Fruit fly (Drosophila melanogaster) whole organism, adult: ENCODE data around the gene CG14073.

ENCODE experiments used
- CG11617 ChIP-seq: fragments of 200-800 bp; sonication (Bioruptor generic); optimal IDR thresholded peaks from 2 replicates; lab custom pipeline; 2017; ENCODE audit warnings: mild to moderate bottlenecking, missing biosample characterization, missing genetic modification reagents, missing genetic modification characterization
- CG12768 ChIP-seq: fragments of 200-800 bp; sonication (Bioruptor generic); optimal IDR thresholded peaks from 2 replicates; lab custom pipeline; 2017; ENCODE audit warnings: missing biosample characterization, missing genetic modification characterization, mild to moderate bottlenecking, moderate library complexity, missing genetic modification reagents
- CG14711 ChIP-seq: fragments of 200-800 bp; sonication (Bioruptor generic); optimal IDR thresholded peaks from 2 replicates; lab custom pipeline; 2018; ENCODE audit warnings: missing biosample characterization, mild to moderate bottlenecking, missing genetic modification characterization, moderate library complexity
- CG1620 ChIP-seq: fragments of 200-800 bp; sonication (Bioruptor generic); optimal IDR thresholded peaks from 2 replicates; lab custom pipeline; 2016; ENCODE audit warnings: missing biosample characterization, missing genetic modification characterization
- CG33017 ChIP-seq: fragments of 200-800 bp; sonication (Bioruptor generic); optimal IDR thresholded peaks from 2 replicates; lab custom pipeline; 2018; ENCODE audit warnings: missing biosample characterization, mild to moderate bottlenecking, missing genetic modification characterization, moderate library complexity
- CG5204 ChIP-seq: fragments of 200-800 bp; sonication (Bioruptor generic); optimal IDR thresholded peaks from 2 replicates; lab custom pipeline; 2016; ENCODE audit warnings: missing biosample characterization, missing genetic modification characterization
- CG7045 ChIP-seq: fragments of 200-800 bp; sonication (Bioruptor generic); optimal IDR thresholded peaks from 2 replicates; lab custom pipeline; 2017; ENCODE audit warnings: missing biosample characterization, mild to moderate bottlenecking, missing genetic modification characterization
- CG7101 ChIP-seq: fragments of 200-800 bp; sonication (Bioruptor generic); optimal IDR thresholded peaks from 2 replicates; lab custom pipeline; 2018; ENCODE audit warnings: missing biosample characterization, mild to moderate bottlenecking, missing genetic modification characterization, moderate library complexity
- Clk ChIP-seq: fragments of 200-800 bp; sonication (Bioruptor generic); optimal IDR thresholded peaks from 2 replicates; lab custom pipeline; 2017; ENCODE audit warnings: missing biosample characterization, missing genetic modification characterization
- Crg-1 ChIP-seq: fragments of 200-800 bp; sonication (Bioruptor generic); optimal IDR thresholded peaks from 2 replicates; lab custom pipeline; 2016; ENCODE audit warnings: missing biosample characterization, missing genetic modification characterization
- Hr96 ChIP-seq: fragments of 200-800 bp; sonication (Bioruptor generic); optimal IDR thresholded peaks from 2 replicates; lab custom pipeline; 2016; ENCODE audit warnings: missing biosample characterization, missing genetic modification characterization
- Mnt ChIP-seq: fragments of 200-800 bp; sonication (Bioruptor generic); optimal IDR thresholded peaks from 2 replicates; lab custom pipeline; 2016; ENCODE audit warnings: missing biosample characterization, mild to moderate bottlenecking, missing genetic modification characterization
- bab1 ChIP-seq: fragments of 200-800 bp; sonication (Bioruptor generic); optimal IDR thresholded peaks from 3 replicates; lab custom pipeline; 2019; ENCODE audit warnings: missing biosample characterization, mild to moderate bottlenecking, missing genetic modification characterization, moderate library complexity
- cic ChIP-seq: fragments of 200-800 bp; sonication (Bioruptor generic); optimal IDR thresholded peaks from 2 replicates; lab custom pipeline; 2017; ENCODE audit warnings: missing biosample characterization, mild to moderate bottlenecking, missing genetic modification characterization, moderate library complexity
- cnc ChIP-seq, 2 experiments: fragments of >200 bp; optimal IDR thresholded peaks; 2 replicates each; lab custom pipeline; 2017
- kay ChIP-seq: fragments of 200-800 bp; sonication (Bioruptor generic); peaks from one replicate; lab custom pipeline; 2016; ENCODE audit warnings: missing biosample characterization, missing genetic modification characterization, borderline replicate concordance
- ovo ChIP-seq: fragments of 200-800 bp; sonication (Bioruptor generic); optimal IDR thresholded peaks from 2 replicates; lab custom pipeline; 2016; ENCODE audit warnings: missing biosample characterization, missing genetic modification characterization
- pad ChIP-seq: fragments of 200-800 bp; sonication (Bioruptor generic); optimal IDR thresholded peaks from 3 replicates; lab custom pipeline; 2017; ENCODE audit warnings: missing biosample characterization, missing genetic modification characterization, mild to moderate bottlenecking, moderate library complexity, missing genetic modification reagents
- tj ChIP-seq: fragments of 200-800 bp; sonication (Bioruptor generic); optimal IDR thresholded peaks from 3 replicates; lab custom pipeline; 2017; ENCODE audit warnings: missing biosample characterization, mild to moderate bottlenecking, missing genetic modification characterization, moderate library complexity
- toe ChIP-seq: fragments of 200-800 bp; sonication (Bioruptor generic); optimal IDR thresholded peaks from 2 replicates; lab custom pipeline; 2016; ENCODE audit warnings: missing biosample characterization, missing genetic modification characterization

CG14073 gene

dm6 chr3L:18848436-18848835, 28.0 kb upstream of the CG14073 start:
- TF ChIP-seq CG5204 (GFP tag; lab: Kevin White, UChicago): peak; percentile 18
- no peak for TF ChIP-seq tj (GFP tag; lab: Kevin White, UChicago)
- TF ChIP-seq bab1 (GFP tag; lab: Kevin White, UChicago): peak; percentile 90
- TF ChIP-seq pad (GFP tag; lab: Kevin White, UChicago): peak; percentile 14
- no peak for TF ChIP-seq CG33017 (tag; lab: Kevin White, UChicago)
- TF ChIP-seq CG11617 (GFP tag; lab: Kevin White, UChicago): no peak
- TF ChIP-seq Clk (GFP tag; lab: Kevin White, UChicago): no peak
- TF ChIP-seq CG7045 (GFP tag; lab: Kevin White, UChicago): no peak
- no peak for TF ChIP-seq cic (GFP tag; lab: Kevin White, UChicago)
- no peak for TF ChIP-seq CG12768 (GFP tag; lab: Kevin White, UChicago)
- TF ChIP-seq Hr96 (GFP tag; lab: Kevin White, UChicago): no peak
- no peak for TF ChIP-seq Mnt
- no peak for TF ChIP-seq cnc (optimal IDR thresholded peaks at IDR 0.05; lab: Kevin White, UChicago)
- TF ChIP-seq CG14711 (tag; lab: Kevin White, UChicago): no peak
- TF ChIP-seq toe (GFP tag; lab: Kevin White, UChicago): peak; percentile 18
- TF ChIP-seq ovo: no peak
- no peak for TF ChIP-seq kay (GFP tag; lab: Kevin White, UChicago)
- no peak for TF ChIP-seq Crg-1 (GFP tag; lab: Kevin White, UChicago)
- TF ChIP-seq CG7101 (tag; lab: Kevin White, UChicago): peak; percentile 16
- peak; percentile 30 for TF ChIP-seq CG1620 (GFP tag; lab: Kevin White, UChicago)

- no peak for TF ChIP-seq Hr96 (GFP tag; lab: Kevin White, UChicago)
- peak; percentile 91 for TF ChIP-seq pad (GFP tag; lab: Kevin White, UChicago)
- TF ChIP-seq Crg-1 (GFP tag; lab: Kevin White, UChicago): no peak
- TF ChIP-seq CG1620 (GFP tag; lab: Kevin White, UChicago): no peak
- TF ChIP-seq CG14711 (tag; lab: Kevin White, UChicago): no peak
- TF ChIP-seq Clk (GFP tag; lab: Kevin White, UChicago): no peak
- no peak for TF ChIP-seq CG7045 (GFP tag; lab: Kevin White, UChicago)
- TF ChIP-seq bab1 (GFP tag; lab: Kevin White, UChicago): no peak
- peak; percentile 58 for TF ChIP-seq tj (GFP tag; lab: Kevin White, UChicago)
These were observed 25.8 kb upstream of the CG14073 start for dm6 chr3L:18846272-18846741.

- TF ChIP-seq kay (GFP tag; lab: Kevin White, UChicago): no peak
- TF ChIP-seq Crg-1 (GFP tag; lab: Kevin White, UChicago): no peak
- no peak for TF ChIP-seq CG1620 (GFP tag; lab: Kevin White, UChicago)
- TF ChIP-seq Clk (GFP tag; lab: Kevin White, UChicago): no peak
These were observed 25.6 kb upstream of the CG14073 start, which contains the start of gene Indy for dm6 chr3L:18846233-18846271. Gene Indy (minus strand): TSS chr3L:18846267.

- TF ChIP-seq CG7101 (tag; lab: Kevin White, UChicago) (no peak), CG5204 (GFP tag; lab: Kevin White, UChicago) (no peak)
These were observed 25.4 kb upstream of the CG14073 start for dm6 chr3L:18845833-18846232.

dm6 chr3L:18842236-18842635, 21.8 kb upstream of the CG14073 start:
- TF ChIP-seq Hr96 (GFP tag; lab: Kevin White, UChicago) (no peak), CG7101 (tag; lab: Kevin White, UChicago) (no peak)

- TF ChIP-seq kay (GFP tag; lab: Kevin White, UChicago) (peak; percentile 66), Crg-1 (GFP tag; lab: Kevin White, UChicago) (no peak), CG1620 (GFP tag; lab: Kevin White, UChicago) (no peak), CG33017 (tag; lab: Kevin White, UChicago) (no peak), pad (GFP tag; lab: Kevin White, UChicago) (peak; percentile 0), CG12768 (GFP tag; lab: Kevin White, UChicago) (no peak), CG7045 (GFP tag; lab: Kevin White, UChicago) (no peak), CG14711 (tag; lab: Kevin White, UChicago) (no peak), ovo (no peak), CG7101 (tag; lab: Kevin White, UChicago) (no peak), cic (GFP tag; lab: Kevin White, UChicago) (peak; percentile 4), Mnt (no peak), tj (GFP tag; lab: Kevin White, UChicago) (peak; percentile 35), Hr96 (GFP tag; lab: Kevin White, UChicago) (no peak), CG5204 (GFP tag; lab: Kevin White, UChicago) (no peak), bab1 (GFP tag; lab: Kevin White, UChicago) (peak; percentile 2), CG11617 (GFP tag; lab: Kevin White, UChicago) (no peak), cnc (optimal IDR thresholded peaks at IDR 0.05; lab: Kevin White, UChicago) (no peak), toe (GFP tag; lab: Kevin White, UChicago) (no peak), Clk (GFP tag; lab: Kevin White, UChicago) (no peak)
These were observed 20.8 kb upstream of the CG14073 start for dm6 chr3L:18841269-18841668.

- TF ChIP-seq cnc (optimal IDR thresholded peaks at IDR 0.05; lab: Kevin White, UChicago) (no peak), CG7101 (tag; lab: Kevin White, UChicago) (no peak), toe (GFP tag; lab: Kevin White, UChicago) (no peak), ovo (peak; percentile 4), CG5204 (GFP tag; lab: Kevin White, UChicago) (peak; percentile 6), Crg-1 (GFP tag; lab: Kevin White, UChicago) (peak; percentile 30), Mnt (peak; percentile 86), CG1620 (GFP tag; lab: Kevin White, UChicago) (peak; percentile 48), pad (GFP tag; lab: Kevin White, UChicago) (no peak), CG33017 (tag; lab: Kevin White, UChicago) (peak; percentile 21), CG12768 (GFP tag; lab: Kevin White, UChicago) (peak; percentile 69), CG14711 (tag; lab: Kevin White, UChicago) (no peak), Clk (GFP tag; lab: Kevin White, UChicago) (no peak), bab1 (GFP tag; lab: Kevin White, UChicago) (peak; percentile 51), cic (GFP tag; lab: Kevin White, UChicago) (peak; percentile 74), CG11617 (GFP tag; lab: Kevin White, UChicago) (peak; percentile 23), tj (GFP tag; lab: Kevin White, UChicago) (peak; percentile 41)
These were observed 20.0 kb upstream of the CG14073 start for dm6 chr3L:18840370-18841007.
